Worm (Caenorhabditis elegans): ENCODE results near the gene srh-20.

Gene srh-20

DNA sequence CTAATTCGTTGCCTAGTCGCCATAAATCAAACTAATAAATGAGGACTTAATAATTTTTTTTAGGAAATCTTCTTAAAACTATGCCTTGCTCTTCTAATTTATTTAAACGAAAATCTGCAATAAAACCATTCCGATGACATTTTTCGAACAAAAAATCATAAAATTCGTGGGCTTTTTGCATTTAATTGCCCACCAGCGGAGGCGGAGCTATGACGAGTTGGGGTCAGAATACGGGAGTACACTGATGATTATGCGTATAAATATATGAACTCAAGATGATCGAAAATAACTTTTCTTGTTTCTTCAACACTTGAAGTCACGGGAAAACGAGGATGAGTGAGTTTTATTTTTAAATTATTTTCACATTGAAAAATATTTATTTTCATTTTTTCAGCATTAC is 9.7 kb downstream of the srh-20 start, which contains the start of gene catp-2:
Gene catp-2, plus strand, starts transcription at position 301 of the 400 bp plus-strand sequence.
- TF ChIP-seq pha-4 (tag; optimal IDR thresholded peaks at IDR 0.05) (no peak), tbx-2 (tag; optimal IDR thresholded peaks at IDR 0.05) (no peak), ztf-4 (tag; optimal IDR thresholded peaks at IDR 0.05) (no peak), ceh-9 (tag; optimal IDR thresholded peaks at IDR 0.05) (no peak), nhr-237 (tag; optimal IDR thresholded peaks at IDR 0.05) (no peak), aly-2 (tag; optimal IDR thresholded peaks at IDR 0.05) (no peak)

DNA sequence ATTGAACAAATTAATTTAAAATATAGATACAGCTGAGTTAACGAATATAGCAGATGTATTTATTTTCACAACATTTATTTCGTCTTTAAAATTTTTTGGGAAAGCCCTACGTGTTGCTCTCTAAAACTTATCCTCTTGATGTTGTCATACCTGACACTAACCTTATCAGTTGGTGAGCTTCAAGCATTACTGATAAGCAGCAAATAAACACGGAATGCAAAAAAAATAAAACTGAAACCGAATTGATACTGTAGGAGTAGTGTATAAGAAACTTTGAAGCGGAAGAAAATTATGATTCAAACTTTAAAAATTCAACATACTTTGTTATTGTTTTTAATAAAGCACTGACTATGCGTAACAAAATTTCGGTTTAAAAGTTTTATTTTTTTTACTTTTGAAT is 10.4 kb downstream of the srh-20 start:
- peak; percentile 51 for TF ChIP-seq pqm-1 (tag; optimal IDR thresholded peaks at IDR 0.05)
- peak; percentile 37 for TF ChIP-seq elt-2 (tag; optimal IDR thresholded peaks at IDR 0.05)
- TF ChIP-seq nhr-11 (tag; optimal IDR thresholded peaks at IDR 0.05): no peak

DNA sequence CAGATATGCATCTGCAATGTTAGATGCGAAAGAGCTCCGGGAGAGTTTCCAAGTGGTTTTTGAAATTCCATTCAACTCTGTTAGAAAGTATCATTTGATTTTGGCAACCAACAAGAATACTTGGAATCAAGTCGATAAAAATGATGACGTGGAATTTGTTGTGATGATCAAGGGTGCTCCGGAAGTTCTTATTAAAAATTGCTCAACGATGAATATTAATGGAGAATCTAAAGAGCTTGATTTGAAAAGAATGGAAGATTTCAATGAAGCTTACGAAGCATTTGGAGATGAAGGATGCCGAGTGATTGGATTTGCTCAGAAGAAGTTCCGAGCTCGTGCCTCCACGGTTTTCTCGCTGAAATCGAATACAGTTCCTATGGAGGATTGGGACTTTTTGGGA is 12.6 kb downstream of the srh-20 start:
- TF ChIP-seq nhr-25 (tag; optimal IDR thresholded peaks at IDR 0.05) (no peak), ceh-82 (tag; optimal IDR thresholded peaks at IDR 0.05) (no peak), nhr-43 (tag; optimal IDR thresholded peaks at IDR 0.05; ENCODE audit: poor library complexity, severe bottlenecking) (no peak), fkh-10 (GFP tag; optimal IDR thresholded peaks at IDR 0.05) (no peak), egl-27 (tag; optimal IDR thresholded peaks at IDR 0.05) (no peak), unc-39 (tag; optimal IDR thresholded peaks at IDR 0.05) (no peak), jun-1 (tag; optimal IDR thresholded peaks at IDR 0.05) (no peak), lin-39 (tag; optimal IDR thresholded peaks at IDR 0.05) (no peak), fos-1 (tag; optimal IDR thresholded peaks at IDR 0.05) (no peak), nhr-11 (tag; optimal IDR thresholded peaks at IDR 0.05) (no peak), lsy-12 (tag; optimal IDR thresholded peaks at IDR 0.05) (no peak)

DNA sequence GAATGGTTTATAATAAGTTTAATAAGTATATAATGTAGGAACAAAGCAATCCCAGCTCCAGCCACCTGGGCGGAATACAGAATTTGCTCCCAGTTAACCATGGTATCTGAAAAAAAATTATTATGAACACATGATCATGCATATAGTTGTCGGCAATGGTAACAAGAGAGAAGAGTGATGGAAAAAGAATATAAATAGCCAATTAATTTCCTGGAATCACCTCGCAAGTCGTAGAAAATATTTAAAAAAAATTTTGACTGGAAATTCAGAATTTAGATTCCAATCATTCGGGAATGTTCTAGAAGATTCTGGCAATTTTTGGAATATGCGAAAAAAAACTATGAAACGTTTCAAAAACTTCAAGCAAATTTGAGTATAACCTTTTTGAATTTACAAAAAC is 19.5 kb downstream of the srh-20 start, which contains the start of gene str-211:
Gene str-211, minus strand, starts transcription at position 101 of the 400 bp plus-strand sequence.
- TF ChIP-seq nhr-76 (tag; optimal IDR thresholded peaks at IDR 0.05) (no peak), skn-1 (tag; optimal IDR thresholded peaks at IDR 0.05) (no peak), sea-2 (GFP tag; optimal IDR thresholded peaks at IDR 0.05) (no peak), nhr-67 (tag; optimal IDR thresholded peaks at IDR 0.05) (no peak), eor-1 (tag; optimal IDR thresholded peaks at IDR 0.05) (no peak), R02D3.7 (tag; optimal IDR thresholded peaks at IDR 0.05) (no peak), nhr-237 (tag; optimal IDR thresholded peaks at IDR 0.05) (no peak), nhr-11 (tag; optimal IDR thresholded peaks at IDR 0.05) (no peak), ZK546.5 (tag; optimal IDR thresholded peaks at IDR 0.05) (no peak), nhr-77 (tag; optimal IDR thresholded peaks at IDR 0.05) (no peak)

DNA sequence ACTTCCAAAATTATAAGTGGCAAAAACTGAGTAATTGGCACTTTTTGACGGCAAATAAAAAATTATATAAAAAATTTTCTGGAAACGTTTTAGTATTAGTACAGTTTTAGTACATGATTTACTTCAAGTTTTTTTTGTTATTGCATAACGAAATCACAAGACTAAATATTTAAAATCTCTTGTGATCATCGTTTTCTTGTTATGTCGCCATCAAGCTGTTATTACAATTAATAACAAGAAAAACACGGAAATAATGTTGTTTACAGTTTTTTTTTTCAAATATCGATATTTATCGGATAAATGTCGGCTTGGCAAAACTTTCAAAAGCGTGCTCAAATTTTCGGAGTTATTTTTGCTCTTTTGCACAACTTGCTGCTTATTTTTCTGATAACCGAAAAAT is 23.9 kb downstream of the srh-20 start, which contains the start of gene str-209:
Gene str-209, plus strand, starts transcription at position 301 of the 400 bp plus-strand sequence.
- TF ChIP-seq ceh-82 (tag; optimal IDR thresholded peaks at IDR 0.05) (no peak), pha-4 (tag; optimal IDR thresholded peaks at IDR 0.05) (no peak), ama-1 (optimal IDR thresholded peaks at IDR 0.05) (no peak), nfya-1 (tag; optimal IDR thresholded peaks at IDR 0.05; ENCODE audit: insufficient read depth) (no peak), unc-39 (tag; optimal IDR thresholded peaks at IDR 0.05) (no peak), sea-2 (GFP tag; optimal IDR thresholded peaks at IDR 0.05) (no peak), tbx-2 (tag; optimal IDR thresholded peaks at IDR 0.05) (no peak)

DNA sequence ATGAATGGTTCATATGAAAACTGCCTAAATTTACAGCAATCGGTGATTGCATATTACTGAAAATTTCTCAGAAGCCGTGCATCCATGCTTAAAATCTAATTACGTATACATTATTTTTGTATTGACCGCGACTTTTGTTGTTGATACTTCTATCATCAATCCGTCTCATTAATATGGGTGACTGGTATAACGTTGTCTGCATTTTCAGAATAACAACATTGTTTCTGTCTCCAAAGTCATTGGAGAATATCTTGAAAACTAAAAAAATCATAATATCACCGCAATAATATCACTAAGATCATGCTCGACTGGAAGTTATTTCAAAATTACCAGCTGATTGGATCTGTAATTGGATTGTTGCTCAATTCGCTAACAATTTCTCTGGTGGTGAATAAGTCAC is 26.7 kb downstream of the srh-20 start, which contains the start of gene str-207:
Gene str-207, plus strand, starts transcription at position 301 of the 400 bp plus-strand sequence.
- TF ChIP-seq eor-1 (tag; optimal IDR thresholded peaks at IDR 0.05): no peak
- TF ChIP-seq nhr-67 (tag; optimal IDR thresholded peaks at IDR 0.05): no peak
- TF ChIP-seq pha-4 (tag; optimal IDR thresholded peaks at IDR 0.05): no peak
- TF ChIP-seq lin-15B (tag; optimal IDR thresholded peaks at IDR 0.05): no peak
- TF ChIP-seq lsy-12 (tag; optimal IDR thresholded peaks at IDR 0.05): no peak
- no peak for TF ChIP-seq elt-1 (tag; optimal IDR thresholded peaks at IDR 0.05)
- TF ChIP-seq tbx-2 (tag; optimal IDR thresholded peaks at IDR 0.05): no peak
- TF ChIP-seq nhr-237 (tag; optimal IDR thresholded peaks at IDR 0.05): no peak

DNA sequence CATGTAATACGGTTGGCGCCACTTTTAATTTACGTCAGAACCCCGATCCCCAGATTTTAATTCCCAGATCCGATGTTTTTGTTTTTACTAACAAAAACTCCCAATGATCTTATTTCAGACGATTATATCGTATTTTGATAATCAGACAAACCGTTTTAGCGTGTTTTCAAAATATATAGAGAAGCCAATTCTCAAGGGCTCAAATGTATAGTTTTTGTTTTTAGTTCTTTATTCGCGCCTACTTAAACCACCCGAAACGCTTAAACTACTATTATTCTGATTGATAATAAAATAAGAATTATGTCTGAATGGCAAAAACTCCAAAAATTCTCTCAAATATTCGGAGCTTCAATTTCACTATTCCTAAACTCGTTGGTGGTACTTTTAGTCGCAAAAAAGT is 31.8 kb downstream of the srh-20 start, which contains the start of gene str-208:
Gene str-208, plus strand, starts transcription at position 301 of the 400 bp plus-strand sequence.
- no peak for TF ChIP-seq nhr-77 (tag; optimal IDR thresholded peaks at IDR 0.05)
- TF ChIP-seq ztf-4 (tag; optimal IDR thresholded peaks at IDR 0.05): no peak
- TF ChIP-seq egl-5 (tag; optimal IDR thresholded peaks at IDR 0.05): no peak
- no peak for TF ChIP-seq elt-3 (tag; optimal IDR thresholded peaks at IDR 0.05)
- TF ChIP-seq ama-1 (optimal IDR thresholded peaks at IDR 0.05): no peak
- TF ChIP-seq aly-2 (tag; optimal IDR thresholded peaks at IDR 0.05): no peak
- no peak for TF ChIP-seq nhr-25 (tag; optimal IDR thresholded peaks at IDR 0.05)
